Worm (Caenorhabditis elegans) whole organism, mixed stage, embryonic: Measurements from ENCODE around the gene F07G11.3.

Experiments
- ces-1 ChIP-seq: fragments of 150-350 bp; optimal IDR thresholded peaks from 2 replicates; lab custom pipeline; 2014; ENCODE audit warnings: missing biosample characterization, missing genetic modification reagents, missing genetic modification characterization
- nhr-28 ChIP-seq: fragments of 150-350 bp; optimal IDR thresholded peaks from 2 replicates; lab custom pipeline; 2014; ENCODE audit warnings: missing biosample characterization, missing genetic modification characterization

ce11 chrV:7288699-7289098 lies 9.9 kb upstream of the F07G11.3 start, which contains the start of gene C13A2.1:
- TF ChIP-seq nhr-28 (tag; lab: Kevin White, UChicago), result no peak
- TF ChIP-seq ces-1 (GFP tag; lab: Kevin White, UChicago), result no peak
